Worm (Caenorhabditis elegans) whole organism, L1 larva: ENCODE results near the gene str-262.

Experiments
- nhr-237 ChIP-seq: fragments of 150-350 bp; optimal IDR thresholded peaks from 2 replicates; lab custom pipeline; 2014; ENCODE audit warnings: missing biosample characterization, missing genetic modification characterization
- snpc-4 ChIP-seq: fragments of 150-350 bp; optimal IDR thresholded peaks from 2 replicates; lab custom pipeline; 2014; ENCODE audit warnings: missing biosample characterization, missing genetic modification characterization

DNA sequence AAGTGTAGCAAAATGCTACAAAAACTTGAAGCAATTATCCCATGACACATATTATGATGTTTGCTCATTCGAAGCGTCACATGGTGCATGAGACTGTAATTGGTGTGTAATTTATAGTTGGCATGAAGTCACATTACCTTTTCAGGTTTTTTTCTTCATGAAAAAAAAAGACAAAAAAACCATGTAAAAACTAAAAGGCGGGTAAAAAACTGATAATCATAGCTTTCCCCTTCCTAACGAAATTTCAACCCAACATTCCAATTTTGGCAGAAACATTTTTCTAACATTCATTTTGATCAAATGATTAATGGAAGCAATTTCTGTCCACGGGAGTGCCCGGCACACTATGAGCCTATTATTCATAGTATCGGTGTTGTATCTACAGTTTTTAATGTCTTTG, 4.5 kb downstream of the str-262 start, which contains the start of gene sri-4:
- TF ChIP-seq nhr-237 (tag; lab: Kevin White, UChicago) = no peak
- TF ChIP-seq snpc-4 (tag; lab: Kevin White, UChicago) = no peak
